Fruit fly (Drosophila melanogaster) whole organism, adult: ENCODE data around the gene CG45066.

Experiments
- cic ChIP-seq: fragments of 200-800 bp; sonication (Bioruptor generic); optimal IDR thresholded peaks from 2 replicates; lab custom pipeline; 2017; ENCODE audit warnings: missing biosample characterization, mild to moderate bottlenecking, missing genetic modification characterization, moderate library complexity
- ovo ChIP-seq: fragments of 200-800 bp; sonication (Bioruptor generic); optimal IDR thresholded peaks from 2 replicates; lab custom pipeline; 2016; ENCODE audit warnings: missing biosample characterization, missing genetic modification characterization
- toe ChIP-seq: fragments of 200-800 bp; sonication (Bioruptor generic); optimal IDR thresholded peaks from 2 replicates; lab custom pipeline; 2016; ENCODE audit warnings: missing biosample characterization, missing genetic modification characterization

- TF ChIP-seq toe (GFP tag; lab: Kevin White, UChicago) = no peak
- no peak for TF ChIP-seq cic (GFP tag; lab: Kevin White, UChicago)
- TF ChIP-seq ovo (GFP tag; lab: Kevin White, UChicago) = no peak
Measured at dm6 chr3L:3089012-3089411, 22.0 kb downstream of the CG45066 start.
